Fruit fly (Drosophila melanogaster) whole organism, embryonic: Measurements from ENCODE around the gene Abl.

Experiments
- Atf-2 ChIP-seq: fragments of 200-800 bp; sonication (Bioruptor generic); optimal IDR thresholded peaks from 2 replicates; lab custom pipeline; 2016; ENCODE audit warnings: missing biosample characterization, missing genetic modification characterization
- Atf6 ChIP-seq: fragments of 200-800 bp; sonication (Bioruptor generic); IDR thresholded peaks from 2 replicates; pipeline ENCODE4 v1.3.6; 2022; ENCODE audit warnings: missing biosample characterization, missing genetic modification characterization
- Awh ChIP-seq: fragments of 200-800 bp; sonication (Bioruptor generic); IDR thresholded peaks from 2 replicates; pipeline ENCODE4, ENCODE4 v1.3.6; 2022; ENCODE audit warnings: missing biosample characterization, missing genetic modification characterization
- Bteb2 ChIP-seq: fragments of 200-800 bp; sonication (Bioruptor generic); optimal IDR thresholded peaks from 2 replicates; lab custom pipeline; 2016; ENCODE audit warnings: missing biosample characterization, missing genetic modification characterization
- CG10147 ChIP-seq: fragments of 200-800 bp; sonication (Bioruptor generic); optimal IDR thresholded peaks from 2 replicates; lab custom pipeline; 2019; ENCODE audit warnings: missing biosample characterization, mild to moderate bottlenecking, missing genetic modification characterization, moderate library complexity
- CG10431 ChIP-seq: fragments of 200-800 bp; sonication (Bioruptor generic); optimal IDR thresholded peaks from 3 replicates; lab custom pipeline; 2018; ENCODE audit warnings: missing biosample characterization, mild to moderate bottlenecking, missing genetic modification characterization
- CG10654 ChIP-seq: fragments of 200-800 bp; sonication (Bioruptor generic); optimal IDR thresholded peaks from 2 replicates; lab custom pipeline; 2016; ENCODE audit warnings: missing biosample characterization, missing genetic modification characterization
- CG12155 ChIP-seq: fragments of 200-800 bp; sonication (Bioruptor generic); optimal IDR thresholded peaks from 3 replicates; lab custom pipeline; 2016; ENCODE audit warnings: missing biosample characterization, missing genetic modification characterization
- CG12659 ChIP-seq: fragments of 200-800 bp; sonication (Bioruptor generic); optimal IDR thresholded peaks from 3 replicates; lab custom pipeline; 2017; ENCODE audit warnings: mild to moderate bottlenecking, missing biosample characterization, missing genetic modification reagents, missing genetic modification characterization
- CG12942 ChIP-seq: fragments of 200-800 bp; sonication (Bioruptor generic); optimal IDR thresholded peaks from 3 replicates; lab custom pipeline; 2016; ENCODE audit warnings: missing biosample characterization, missing genetic modification characterization
- CG14965 ChIP-seq: fragments of 200-800 bp; sonication (Bioruptor generic); optimal IDR thresholded peaks from 2 replicates; lab custom pipeline; 2016; ENCODE audit warnings: missing biosample characterization, missing genetic modification characterization, borderline replicate concordance
- CG15011 ChIP-seq: fragments of 200-800 bp; sonication (Bioruptor generic); optimal IDR thresholded peaks from 3 replicates; lab custom pipeline; 2018; ENCODE audit warnings: missing biosample characterization, mild to moderate bottlenecking, missing genetic modification characterization
- CG2129 ChIP-seq: fragments of 200-800 bp; sonication (Bioruptor generic); IDR thresholded peaks from 2 replicates; pipeline ENCODE4 v1.3.6; 2022; ENCODE audit warnings: missing biosample characterization, missing genetic modification characterization; ENCODE audit not compliant: partially characterized antibody
- CG2202 ChIP-seq: fragments of 200-800 bp; sonication (Bioruptor generic); optimal IDR thresholded peaks from 2 replicates; lab custom pipeline; 2018; ENCODE audit warnings: missing biosample characterization, mild to moderate bottlenecking, missing genetic modification characterization
- CG31365 ChIP-seq: fragments of 200-800 bp; sonication (Bioruptor generic); optimal IDR thresholded peaks from 2 replicates; lab custom pipeline; 2018; ENCODE audit warnings: missing biosample characterization, mild to moderate bottlenecking, missing genetic modification characterization
- CG31441 ChIP-seq: fragments of 200-800 bp; sonication (Bioruptor generic); IDR thresholded peaks from 2 replicates; pipeline ENCODE4 v1.3.6; 2022; ENCODE audit warnings: missing biosample characterization, missing genetic modification characterization
- CG33213 ChIP-seq: fragments of 200-800 bp; sonication (Bioruptor generic); optimal IDR thresholded peaks from 3 replicates; lab custom pipeline; 2016; ENCODE audit warnings: missing biosample characterization, missing genetic modification characterization
- CG3847 ChIP-seq: fragments of 200-800 bp; sonication (Bioruptor generic); IDR thresholded peaks from 2 replicates; pipeline ENCODE4 v1.3.6; 2022; ENCODE audit warnings: missing biosample characterization, missing genetic modification characterization
- CG6765 ChIP-seq: fragments of 200-800 bp; sonication (Bioruptor generic); optimal IDR thresholded peaks from 3 replicates; lab custom pipeline; 2017; ENCODE audit warnings: missing biosample characterization, mild to moderate bottlenecking, missing genetic modification characterization
- CG7928 ChIP-seq: fragments of 200-800 bp; sonication (Bioruptor generic); optimal IDR thresholded peaks from 2 replicates; lab custom pipeline; 2017; ENCODE audit warnings: missing biosample characterization, mild to moderate bottlenecking, missing genetic modification characterization
- CG8281 ChIP-seq: fragments of 200-800 bp; sonication (Bioruptor generic); optimal IDR thresholded peaks from 2 replicates; lab custom pipeline; 2018; ENCODE audit warnings: missing biosample characterization, mild to moderate bottlenecking, missing genetic modification characterization, moderate library complexity
- CG9727 ChIP-seq: fragments of 200-800 bp; sonication (Bioruptor generic); optimal IDR thresholded peaks from 3 replicates; lab custom pipeline; 2017; ENCODE audit warnings: missing biosample characterization, mild to moderate bottlenecking, missing genetic modification characterization
- CG9817 ChIP-seq: fragments of 200-800 bp; sonication (Bioruptor generic); optimal IDR thresholded peaks from 2 replicates; lab custom pipeline; 2018; ENCODE audit warnings: missing biosample characterization, mild to moderate bottlenecking, missing genetic modification characterization, moderate library complexity
- CHES-1-like ChIP-seq: fragments of 200-800 bp; sonication (Bioruptor generic); optimal IDR thresholded peaks from 2 replicates; lab custom pipeline; 2016; ENCODE audit warnings: missing biosample characterization, missing genetic modification characterization
- CTCF ChIP-seq: fragments of 200-800 bp; sonication (Bioruptor generic); optimal IDR thresholded peaks from 2 replicates; lab custom pipeline; 2017; ENCODE audit warnings: missing biosample characterization, mild to moderate bottlenecking, missing genetic modification characterization, moderate library complexity
- Dip3 ChIP-seq: fragments of 200-800 bp; sonication (Bioruptor generic); optimal IDR thresholded peaks from 3 replicates; lab custom pipeline; 2016; ENCODE audit warnings: missing biosample characterization, missing genetic modification characterization
- Eip74EF ChIP-seq, 2 experiments: fragments of 200-800 bp in 1 of 2; fragments of >200 bp in 1 of 2; sonication (Bioruptor generic) in 1 of 2; optimal IDR thresholded peaks; 2 replicates each; lab custom pipeline; 2017 to 2019; ENCODE audit warnings: missing biosample characterization in 2 of 2, missing genetic modification characterization in 2 of 2, mild to moderate bottlenecking in 1 of 2, moderate library complexity in 1 of 2
- Elba2 ChIP-seq: fragments of 200-800 bp; sonication (Bioruptor generic); optimal IDR thresholded peaks from 3 replicates; lab custom pipeline; 2016; ENCODE audit warnings: missing biosample characterization, missing genetic modification characterization
- Ets65A ChIP-seq: fragments of 200-800 bp; sonication (Bioruptor generic); peaks from one replicate; lab custom pipeline; 2016; ENCODE audit warnings: missing biosample characterization, missing genetic modification characterization
- Fer1 ChIP-seq: fragments of 200-800 bp; sonication (Bioruptor generic); optimal IDR thresholded peaks from 2 replicates; lab custom pipeline; 2017; ENCODE audit warnings: missing biosample characterization, mild to moderate bottlenecking, missing genetic modification characterization
- GATAe ChIP-seq: fragments of 200-800 bp; sonication (Bioruptor generic); conservative IDR thresholded peaks from 2 replicates; pipeline ENCODE4 v1.3.6; 2022; ENCODE audit warnings: missing biosample characterization, missing genetic modification characterization
- Neu2 ChIP-seq: fragments of 200-800 bp; sonication (Bioruptor generic); optimal IDR thresholded peaks from 3 replicates; lab custom pipeline; 2016; ENCODE audit warnings: missing biosample characterization, missing genetic modification characterization, borderline replicate concordance
- Opbp ChIP-seq: fragments of 200-800 bp; sonication (Bioruptor generic); IDR thresholded peaks from 3 replicates; pipeline ENCODE4 v1.3.6; 2022; ENCODE audit warnings: missing biosample characterization, missing genetic modification characterization; ENCODE audit not compliant: partially characterized antibody
- Usf ChIP-seq: fragments of 200-800 bp; sonication (Bioruptor generic); optimal IDR thresholded peaks from 2 replicates; lab custom pipeline; 2017; ENCODE audit warnings: missing genotype, missing biosample characterization, missing genetic modification characterization
- al ChIP-seq: fragments of 200-800 bp; sonication (Bioruptor generic); IDR thresholded peaks from 2 replicates; pipeline ENCODE4 v1.3.6; 2022; ENCODE audit warnings: missing biosample characterization, missing genetic modification characterization
- bsh ChIP-seq, 2 experiments: fragments of 200-800 bp; sonication (Bioruptor generic); optimal IDR thresholded peaks; 2 replicates each; lab custom pipeline; 2017 to 2018; ENCODE audit warnings: mild to moderate bottlenecking in 2 of 2, missing biosample characterization in 2 of 2, missing genetic modification characterization in 2 of 2, moderate library complexity in 1 of 2
- cad ChIP-seq: fragments of >200 bp; optimal IDR thresholded peaks from 2 replicates; lab custom pipeline; 2017; ENCODE audit warnings: missing biosample characterization, missing genetic modification characterization
- chif ChIP-seq, 2 experiments: fragments of 200-800 bp; sonication (Bioruptor generic); optimal IDR thresholded peaks; 3 replicates each; lab custom pipeline; 2016; ENCODE audit warnings: missing biosample characterization in 2 of 2, missing genetic modification characterization in 2 of 2
- cwo ChIP-seq: fragments of 200-800 bp; sonication (Bioruptor generic); optimal IDR thresholded peaks from 3 replicates; lab custom pipeline; 2017; ENCODE audit warnings: missing biosample characterization, missing genetic modification characterization, mild to moderate bottlenecking, moderate library complexity, missing genetic modification reagents
- dpn ChIP-seq, 2 experiments: fragments of 200-800 bp; sonication (Bioruptor generic); optimal IDR thresholded peaks; 3 replicates each; lab custom pipeline; 2016; ENCODE audit warnings: missing biosample characterization in 2 of 2, missing genetic modification characterization in 2 of 2
- gem ChIP-seq: fragments of 200-800 bp; sonication (Bioruptor generic); optimal IDR thresholded peaks from 2 replicates; lab custom pipeline; 2019; ENCODE audit warnings: missing biosample characterization, mild to moderate bottlenecking, missing genetic modification characterization, moderate library complexity
- gfzf ChIP-seq: fragments of 200-800 bp; sonication (Bioruptor generic); optimal IDR thresholded peaks from 2 replicates; lab custom pipeline; 2016; ENCODE audit warnings: missing biosample characterization, mild to moderate bottlenecking, missing genetic modification characterization, moderate library complexity
- lbe ChIP-seq: fragments of 200-800 bp; sonication (Bioruptor generic); optimal IDR thresholded peaks from 2 replicates; lab custom pipeline; 2016; ENCODE audit warnings: missing biosample characterization, mild to moderate bottlenecking, missing genetic modification characterization
- lilli ChIP-seq: fragments of 200-800 bp; sonication (Bioruptor generic); optimal IDR thresholded peaks from 3 replicates; lab custom pipeline; 2016; ENCODE audit warnings: missing biosample characterization, missing genetic modification characterization
- lmd ChIP-seq: fragments of 200-800 bp; sonication (Bioruptor generic); IDR thresholded peaks from 2 replicates; pipeline ENCODE4 v1.3.6; 2022; ENCODE audit warnings: missing biosample characterization, missing genetic modification characterization
- mam ChIP-seq: fragments of 200-800 bp; sonication (Bioruptor generic); optimal IDR thresholded peaks from 3 replicates; lab custom pipeline; 2016; ENCODE audit warnings: missing biosample characterization, missing genetic modification characterization
- otp ChIP-seq: fragments of 200-800 bp; sonication (Bioruptor generic); IDR thresholded peaks from 3 replicates; pipeline ENCODE4, ENCODE4 v1.3.6; 2022; ENCODE audit warnings: missing biosample characterization, missing genetic modification characterization
- sug ChIP-seq: fragments of 200-800 bp; optimal IDR thresholded peaks from 2 replicates; lab custom pipeline; 2019; ENCODE audit warnings: missing biosample characterization, mild to moderate bottlenecking, missing genetic modification characterization, moderate library complexity
- wek ChIP-seq: fragments of 200-800 bp; sonication (Bioruptor generic); optimal IDR thresholded peaks from 3 replicates; lab custom pipeline; 2018; ENCODE audit warnings: missing biosample characterization, mild to moderate bottlenecking, missing genetic modification characterization, moderate library complexity
- yki ChIP-seq: fragments of >200 bp; optimal IDR thresholded peaks from 3 replicates; lab custom pipeline; 2018

Abl gene

dm6 chr3L:16571014-16571738 is 76.5 kb downstream of the Abl start (continued):
- no peak for TF ChIP-seq CG7928
- TF ChIP-seq CG33213 (GFP tag; lab: Kevin White, UChicago) = peak; percentile 56
- no peak for TF ChIP-seq Elba2
- TF ChIP-seq Awh (GFP tag; lab: Robert Waterston, UW) = no peak
- peak; percentile 8 for TF ChIP-seq Dip3 (GFP tag; lab: Kevin White, UChicago)
- TF ChIP-seq CG31365 (tag; lab: Kevin White, UChicago) = no peak
- TF ChIP-seq CG3847 (GFP tag; lab: Robert Waterston, UW) = peak; percentile 52
- TF ChIP-seq sug = peak; percentile 37
- peak; percentile 50 for TF ChIP-seq mam (GFP tag; lab: Kevin White, UChicago)
- no peak for TF ChIP-seq Opbp (GFP tag; lab: Robert Waterston, UW)
- TF ChIP-seq CG2129 (GFP tag; lab: Robert Waterston, UW) = no peak
- TF ChIP-seq CG6765 (GFP tag; lab: Kevin White, UChicago) = peak; percentile 50
- peak; percentile 59 for TF ChIP-seq Bteb2 (GFP tag; lab: Kevin White, UChicago)
- peak; percentile 5 for TF ChIP-seq CG10431 (GFP tag; lab: Kevin White, UChicago)
- TF ChIP-seq al (GFP tag; lab: Robert Waterston, UW) = peak; percentile 77
- TF ChIP-seq CTCF (GFP tag; lab: Kevin White, UChicago) = no peak
- TF ChIP-seq CG9817 = peak; percentile 24
- TF ChIP-seq CG10654 (GFP tag; lab: Kevin White, UChicago) = peak; percentile 42
- TF ChIP-seq bsh (GFP tag; optimal IDR thresholded peaks at IDR 0.05; lab: Kevin White, UChicago) = peak in 1 of 2 experiments; percentile 47
- no peak for TF ChIP-seq wek
- TF ChIP-seq lilli (GFP tag; lab: Kevin White, UChicago) = peak; percentile 60
- no peak for TF ChIP-seq CG14965 (GFP tag; lab: Kevin White, UChicago)
- no peak for TF ChIP-seq cad (GFP tag; lab: Kevin White, UChicago)
- TF ChIP-seq Atf-2 (GFP tag; lab: Kevin White, UChicago) = peak; percentile 33
- TF ChIP-seq CG12659 (GFP tag; lab: Kevin White, UChicago) = peak; percentile 53
- TF ChIP-seq Fer1 (GFP tag; lab: Kevin White, UChicago) = peak; percentile 53
- no peak for TF ChIP-seq Neu2 (GFP tag; lab: Kevin White, UChicago)
- TF ChIP-seq gfzf (GFP tag; lab: Kevin White, UChicago) = no peak
- peak in 1 of 2 experiments; percentile 16 for TF ChIP-seq chif (GFP tag; optimal IDR thresholded peaks at IDR 0.05; lab: Kevin White, UChicago)
- peak; percentile 18 for TF ChIP-seq CG9727 (GFP tag; lab: Kevin White, UChicago)
- TF ChIP-seq CG8281 (tag; lab: Kevin White, UChicago) = no peak
- peak; percentile 32 for TF ChIP-seq CHES-1-like (GFP tag; lab: Kevin White, UChicago)
- peak; percentile 75 for TF ChIP-seq lmd (GFP tag; lab: Robert Waterston, UW)
- no peak for TF ChIP-seq Usf
- TF ChIP-seq otp (GFP tag; lab: Robert Waterston, UW) = 0 out of 3 replicates have a peak, but pooled peaks have one; percentile 14
- TF ChIP-seq CG31441 (GFP tag; lab: Robert Waterston, UW) = peak; percentile 30; the same call in 1 of the 2 replicates
- TF ChIP-seq CG2202 (tag; lab: Kevin White, UChicago) = no peak
- peak; percentile 22 for TF ChIP-seq Ets65A (GFP tag; lab: Kevin White, UChicago)
- peak; percentile 29 for TF ChIP-seq cwo (GFP tag; lab: Kevin White, UChicago)
- TF ChIP-seq yki (lab: Kevin White, UChicago) = no peak
- peak; percentile 57 to 61 for TF ChIP-seq dpn (GFP tag; optimal IDR thresholded peaks at IDR 0.05; lab: Kevin White, UChicago)
- peak; percentile 12 for TF ChIP-seq CG15011
- TF ChIP-seq Atf6 (GFP tag; lab: Robert Waterston, UW) = peak; percentile 71
- peak; percentile 64 for TF ChIP-seq CG10147
- TF ChIP-seq GATAe (GFP tag; lab: Robert Waterston, UW) = no peak
- peak; percentile 35 for TF ChIP-seq CG12155
- TF ChIP-seq gem (tag; lab: Kevin White, UChicago) = peak; percentile 77
- TF ChIP-seq lbe (GFP tag; lab: Kevin White, UChicago) = no peak
- TF ChIP-seq Eip74EF (GFP tag; optimal IDR thresholded peaks at IDR 0.05; lab: Kevin White, UChicago) = no peak
- TF ChIP-seq CG12942 (GFP tag; lab: Kevin White, UChicago) = peak; percentile 31
